Worm (Caenorhabditis elegans) whole organism, L2 larva: ENCODE measurements around the gene ntl-2.
A peak's percentile ranks its signal among the peaks of the same experiment; 100 is the strongest.

Experiments used
- F13H6.1 ChIP-seq: sonication (generic microtip); optimal IDR thresholded peaks from 2 replicates; lab custom pipeline; 2016; ENCODE audit warnings: missing genetic modification characterization, missing compliant biosample characterization
- R02D3.7 ChIP-seq: fragments of 150-350 bp; optimal IDR thresholded peaks from 2 replicates; lab custom pipeline; 2014; ENCODE audit warnings: missing biosample characterization, missing genetic modification characterization
- ZK546.5 ChIP-seq: sonication (generic microtip); optimal IDR thresholded peaks from 2 replicates; lab custom pipeline; 2017; ENCODE audit warnings: missing biosample characterization, missing genetic modification characterization
- blmp-1 ChIP-seq: sonication (generic microtip); optimal IDR thresholded peaks from 2 replicates; lab custom pipeline; 2017; ENCODE audit warnings: missing genetic modification characterization, mild to moderate bottlenecking, missing compliant biosample characterization, antibody characterized with exemption, moderate library complexity; ENCODE audit not compliant: insufficient read depth
- crh-2 ChIP-seq: sonication (generic microtip); optimal IDR thresholded peaks from 2 replicates; lab custom pipeline; 2017; ENCODE audit warnings: missing biosample characterization, missing genetic modification characterization
- dmd-4 ChIP-seq: sonication (generic microtip); optimal IDR thresholded peaks from 2 replicates; lab custom pipeline; 2017; ENCODE audit warnings: missing biosample characterization, missing genetic modification characterization
- egl-27 ChIP-seq: sonication (generic microtip); optimal IDR thresholded peaks from 3 replicates; lab custom pipeline; 2017; ENCODE audit warnings: missing biosample characterization, missing genetic modification reagents, missing genetic modification characterization
- elt-1 ChIP-seq: fragments of 150-350 bp; optimal IDR thresholded peaks from 2 replicates; lab custom pipeline; 2014; ENCODE audit warnings: missing biosample characterization, missing genetic modification characterization
- elt-3 ChIP-seq: sonication (generic microtip); optimal IDR thresholded peaks from 2 replicates; lab custom pipeline; 2017; ENCODE audit warnings: missing biosample characterization, missing genetic modification characterization
- fos-1 ChIP-seq: fragments of 150-350 bp; optimal IDR thresholded peaks from 2 replicates; lab custom pipeline; 2014; ENCODE audit warnings: missing biosample characterization, missing genetic modification characterization
- lin-11 ChIP-seq: fragments of 150-350 bp; sonication (generic microtip); optimal IDR thresholded peaks from 2 replicates; lab custom pipeline; 2014; ENCODE audit warnings: missing biosample characterization, missing genetic modification characterization, inconsistent platforms, mixed read lengths
- lin-13 ChIP-seq: fragments of 150-350 bp; optimal IDR thresholded peaks from 2 replicates; lab custom pipeline; 2014; ENCODE audit warnings: missing biosample characterization, missing genetic modification reagents, missing genetic modification characterization
- lsy-2 ChIP-seq, 2 experiments: fragments of 150-350 bp in 1 of 2; sonication (generic microtip) in 1 of 2; optimal IDR thresholded peaks; 2 replicates each; lab custom pipeline; 2014 to 2017; ENCODE audit warnings: missing biosample characterization in 2 of 2, missing genetic modification characterization in 2 of 2
- mbf-1 ChIP-seq: sonication (generic microtip); optimal IDR thresholded peaks from 2 replicates; lab custom pipeline; 2017; ENCODE audit warnings: missing biosample characterization, missing genetic modification characterization
- nhr-12 ChIP-seq: fragments of 150-350 bp; optimal IDR thresholded peaks from 2 replicates; lab custom pipeline; 2014; ENCODE audit warnings: missing biosample characterization, missing genetic modification characterization
- nhr-129 ChIP-seq: fragments of 150-350 bp; optimal IDR thresholded peaks from 2 replicates; lab custom pipeline; 2014; ENCODE audit warnings: missing biosample characterization, missing genetic modification characterization
- nhr-21 ChIP-seq: fragments of 150-350 bp; optimal IDR thresholded peaks from 2 replicates; lab custom pipeline; 2014; ENCODE audit warnings: missing biosample characterization, missing genetic modification characterization
- nhr-23 ChIP-seq: fragments of 150-350 bp; optimal IDR thresholded peaks from 2 replicates; lab custom pipeline; 2014; ENCODE audit warnings: missing biosample characterization, missing genetic modification reagents, missing genetic modification characterization
- nhr-25 ChIP-seq: fragments of 150-350 bp; sonication (generic microtip); optimal IDR thresholded peaks from 3 replicates; lab custom pipeline; 2014; ENCODE audit warnings: missing biosample characterization, missing genetic modification characterization
- sem-4 ChIP-seq: fragments of 150-350 bp; optimal IDR thresholded peaks from 2 replicates; lab custom pipeline; 2014; ENCODE audit warnings: missing biosample characterization, missing genetic modification reagents, missing genetic modification characterization
- skn-1 ChIP-seq: sonication (generic microtip); optimal IDR thresholded peaks from 2 replicates; lab custom pipeline; 2017; ENCODE audit warnings: missing biosample characterization, missing genetic modification characterization
- sma-3 ChIP-seq: sonication (generic microtip); optimal IDR thresholded peaks from 2 replicates; lab custom pipeline; 2016; ENCODE audit warnings: missing genetic modification reagents, missing genetic modification characterization, missing compliant biosample characterization
- unc-39 ChIP-seq: fragments of 150-350 bp; optimal IDR thresholded peaks from 2 replicates; lab custom pipeline; 2014; ENCODE audit warnings: missing biosample characterization, missing genetic modification characterization
- unc-55 ChIP-seq: fragments of 150-350 bp; sonication (generic microtip); optimal IDR thresholded peaks from 3 replicates; lab custom pipeline; 2014; ENCODE audit warnings: missing biosample characterization, missing genetic modification reagents, missing genetic modification characterization
- unc-62 ChIP-seq: fragments of 150-350 bp; optimal IDR thresholded peaks from 2 replicates; lab custom pipeline; 2014; ENCODE audit warnings: missing biosample characterization, missing genetic modification reagents, missing genetic modification characterization
- zag-1 ChIP-seq: fragments of 150-350 bp; optimal IDR thresholded peaks from 2 replicates; lab custom pipeline; 2014; ENCODE audit warnings: missing biosample characterization, missing genetic modification characterization
- ztf-11 ChIP-seq: sonication (generic microtip); optimal IDR thresholded peaks from 2 replicates; lab custom pipeline; 2017; ENCODE audit warnings: missing biosample characterization, missing genetic modification characterization
- ztf-4 ChIP-seq: fragments of 150-350 bp; optimal IDR thresholded peaks from 2 replicates; lab custom pipeline; 2014; ENCODE audit warnings: missing biosample characterization, missing genetic modification characterization

Gene ntl-2

ce11 chrII:4394438-4394837, 18.2 kb upstream of the ntl-2 start:
- TF ChIP-seq nhr-21 (tag; lab: Kevin White, UChicago): no peak
- no peak for TF ChIP-seq unc-62 (GFP tag; lab: Kevin White, UChicago)
- TF ChIP-seq lsy-2 (tag; optimal IDR thresholded peaks at IDR 0.05; lab: Kevin White, UChicago): no peak
- TF ChIP-seq elt-1 (tag; lab: Kevin White, UChicago): no peak
- no peak for TF ChIP-seq unc-39
- TF ChIP-seq elt-3: no peak
- no peak for TF ChIP-seq ztf-4 (tag; lab: Kevin White, UChicago)
- TF ChIP-seq R02D3.7 (tag; lab: Kevin White, UChicago): no peak
- TF ChIP-seq, all 48 proteins: peak for 0

ce11 chrII:4392526-4393057, 16.3 kb upstream of the ntl-2 start, which contains the start of gene mlt-7:
mlt-7 (plus strand) TSS chrII:4393007.
- TF ChIP-seq lin-13 (no peak), fos-1 (tag; lab: Kevin White, UChicago) (no peak), nhr-25 (peak; percentile 73), blmp-1 (peak; percentile 40), zag-1 (tag; lab: Kevin White, UChicago) (no peak)

- TF ChIP-seq blmp-1: peak; percentile 40
- TF ChIP-seq F13H6.1 (tag; lab: Kevin White, UChicago): no peak
- TF ChIP-seq dmd-4 (tag; lab: Kevin White, UChicago): no peak
These were observed 14.8 kb upstream of the ntl-2 start for ce11 chrII:4391072-4391471.

- TF ChIP-seq lin-11 (tag; lab: Kevin White, UChicago): no peak
These were observed 7.0 kb upstream of the ntl-2 start, which contains the start of gene fkh-6 for ce11 chrII:4383306-4383705. fkh-6 (minus strand) TSS chrII:4383406.

ce11 chrII:4378195-4378594, 1.9 kb upstream of the ntl-2 start, which contains the start of gene B0286.1:
B0286.1 (plus strand) TSS chrII:4378495.
- TF ChIP-seq unc-62 (GFP tag; lab: Kevin White, UChicago) (no peak), elt-1 (tag; lab: Kevin White, UChicago) (no peak), ZK546.5 (tag; lab: Kevin White, UChicago) (no peak)

ce11 chrII:4374885-4375284, 1.4 kb downstream of the ntl-2 start:
- TF ChIP-seq skn-1 (tag; lab: Kevin White, UChicago): no peak
- TF ChIP-seq lsy-2 (tag; optimal IDR thresholded peaks at IDR 0.05; lab: Kevin White, UChicago): no peak
- no peak for TF ChIP-seq fos-1 (tag; lab: Kevin White, UChicago)
- TF ChIP-seq egl-27: no peak
- TF ChIP-seq nhr-23 (tag; lab: Kevin White, UChicago): no peak
- no peak for TF ChIP-seq crh-2 (tag; lab: Kevin White, UChicago)

ce11 chrII:4372867-4373397, 3.3 kb downstream of the ntl-2 start:
- TF ChIP-seq crh-2 (tag; lab: Kevin White, UChicago): no peak
- no peak for TF ChIP-seq skn-1 (tag; lab: Kevin White, UChicago)
- no peak for TF ChIP-seq elt-1 (tag; lab: Kevin White, UChicago)
- no peak for TF ChIP-seq ztf-11 (tag; lab: Kevin White, UChicago)
- TF ChIP-seq unc-55 (GFP tag; lab: Kevin White, UChicago): no peak
- no peak for TF ChIP-seq unc-62 (GFP tag; lab: Kevin White, UChicago)
- TF ChIP-seq nhr-129 (tag; lab: Kevin White, UChicago): no peak
- no peak for TF ChIP-seq sma-3 (GFP tag; lab: Kevin White, UChicago)
- no peak for TF ChIP-seq dmd-4 (tag; lab: Kevin White, UChicago)
- no peak for TF ChIP-seq sem-4
- no peak for TF ChIP-seq lin-11 (tag; lab: Kevin White, UChicago)
- TF ChIP-seq nhr-12 (tag; lab: Kevin White, UChicago): no peak
- TF ChIP-seq mbf-1: no peak
- TF ChIP-seq, all 48 proteins: peak for 0
